Worm (Caenorhabditis elegans) whole organism, late embryonic: ENCODE results near the gene ddl-1.

Experiments
- C08G9.2 ChIP-seq: sonication (generic microtip); optimal IDR thresholded peaks from 2 replicates; lab custom pipeline; 2016; ENCODE audit warnings: mild to moderate bottlenecking, missing genetic modification characterization, moderate library complexity, missing compliant biosample characterization
- C38D4.7 ChIP-seq: fragments of 200-800 bp; sonication (Bioruptor generic); optimal IDR thresholded peaks from 2 replicates; lab custom pipeline; 2018; ENCODE audit warnings: mild to moderate bottlenecking, missing genetic modification characterization, moderate library complexity, missing compliant biosample characterization
- F13H6.1 ChIP-seq: sonication (generic microtip); optimal IDR thresholded peaks from 2 replicates; lab custom pipeline; 2016; ENCODE audit warnings: missing genetic modification characterization, missing compliant biosample characterization
- K02D7.2 ChIP-seq: sonication (generic microtip); optimal IDR thresholded peaks from 2 replicates; lab custom pipeline; 2017; ENCODE audit warnings: mild to moderate bottlenecking, missing genetic modification characterization, missing compliant biosample characterization
- K09A11.1 ChIP-seq: sonication (generic microtip); optimal IDR thresholded peaks from 2 replicates; lab custom pipeline; 2017; ENCODE audit warnings: antibody characterized with exemption, mild to moderate bottlenecking, missing genetic modification characterization, missing compliant biosample characterization; ENCODE audit not compliant: insufficient read depth
- Y22D7AL.16 ChIP-seq: sonication (generic microtip); optimal IDR thresholded peaks from 2 replicates; lab custom pipeline; 2016; ENCODE audit warnings: missing genetic modification characterization, missing compliant biosample characterization
- ahr-1 ChIP-seq: sonication (generic microtip); optimal IDR thresholded peaks from 2 replicates; lab custom pipeline; 2016; ENCODE audit warnings: missing genetic modification characterization, missing compliant biosample characterization
- ceh-14 ChIP-seq: sonication (generic microtip); optimal IDR thresholded peaks from 2 replicates; lab custom pipeline; 2016; ENCODE audit warnings: missing genotype, missing genetic modification characterization, missing compliant biosample characterization
- ceh-18 ChIP-seq: sonication (generic microtip); optimal IDR thresholded peaks from 2 replicates; lab custom pipeline; 2016; ENCODE audit warnings: missing genetic modification characterization, missing compliant biosample characterization
- ceh-19 ChIP-seq: fragments of 200-800 bp; sonication (Bioruptor generic); optimal IDR thresholded peaks from 2 replicates; lab custom pipeline; 2018; ENCODE audit warnings: mild to moderate bottlenecking, missing genetic modification characterization, missing compliant biosample characterization
- ceh-2 ChIP-seq: sonication (generic microtip); optimal IDR thresholded peaks from 2 replicates; lab custom pipeline; 2016; ENCODE audit warnings: missing genotype, missing genetic modification characterization, missing compliant biosample characterization
- ceh-30 ChIP-seq: fragments of 150-350 bp; optimal IDR thresholded peaks from 2 replicates; lab custom pipeline; 2014; ENCODE audit warnings: missing biosample characterization, missing genetic modification characterization
- ceh-31 ChIP-seq: sonication (generic microtip); optimal IDR thresholded peaks from 2 replicates; lab custom pipeline; 2016; ENCODE audit warnings: missing genetic modification characterization, missing compliant biosample characterization
- ceh-45 ChIP-seq: fragments of 200-800 bp; sonication (Bioruptor generic); IDR thresholded peaks from 2 replicates; pipeline ENCODE4 v1.3.6; 2022; ENCODE audit warnings: missing genetic modification reagents, missing genetic modification characterization, missing compliant biosample characterization
- ceh-48 ChIP-seq: sonication (generic microtip); optimal IDR thresholded peaks from 2 replicates; lab custom pipeline; 2016; ENCODE audit warnings: missing genetic modification characterization, inconsistent platforms, missing compliant biosample characterization
- ceh-6 ChIP-seq: fragments of 200-800 bp; sonication (Bioruptor generic); optimal IDR thresholded peaks from 2 replicates; lab custom pipeline; 2018; ENCODE audit warnings: mild to moderate bottlenecking, missing genetic modification characterization, missing compliant biosample characterization
- ceh-9 ChIP-seq: sonication (generic microtip); optimal IDR thresholded peaks from 2 replicates; lab custom pipeline; 2016; ENCODE audit warnings: mild to moderate bottlenecking, missing genetic modification characterization, inconsistent platforms, missing compliant biosample characterization
- che-1 ChIP-seq: sonication (generic microtip); optimal IDR thresholded peaks from 2 replicates; lab custom pipeline; 2016; ENCODE audit warnings: mild to moderate bottlenecking, missing genetic modification characterization, missing compliant biosample characterization
- elt-4 ChIP-seq: sonication (generic microtip); optimal IDR thresholded peaks from 2 replicates; lab custom pipeline; 2016; ENCODE audit warnings: missing genetic modification characterization, missing compliant biosample characterization
- eyg-1 ChIP-seq: sonication (generic microtip); optimal IDR thresholded peaks from 2 replicates; lab custom pipeline; 2016; ENCODE audit warnings: missing genotype, missing genetic modification characterization, missing compliant biosample characterization
- fkh-10 ChIP-seq: fragments of 150-350 bp; optimal IDR thresholded peaks from 2 replicates; lab custom pipeline; 2014; ENCODE audit warnings: missing biosample characterization, missing genetic modification reagents, missing genetic modification characterization
- fkh-6 ChIP-seq: sonication (generic microtip); optimal IDR thresholded peaks from 2 replicates; lab custom pipeline; 2016; ENCODE audit warnings: missing genetic modification characterization, missing compliant biosample characterization
- hlh-13 ChIP-seq: fragments of 200-800 bp; sonication (Bioruptor generic); optimal IDR thresholded peaks from 2 replicates; lab custom pipeline; 2018; ENCODE audit warnings: mild to moderate bottlenecking, missing genetic modification characterization, missing compliant biosample characterization
- hlh-15 ChIP-seq: sonication (generic microtip); optimal IDR thresholded peaks from 2 replicates; lab custom pipeline; 2016; ENCODE audit warnings: missing genetic modification characterization, missing compliant biosample characterization
- hlh-30 ChIP-seq: sonication (generic microtip); optimal IDR thresholded peaks from 2 replicates; lab custom pipeline; 2017; ENCODE audit warnings: antibody characterized with exemption, missing genetic modification characterization, missing compliant biosample characterization; ENCODE audit not compliant: insufficient read depth
- hlh-6 ChIP-seq: sonication (generic microtip); optimal IDR thresholded peaks from 2 replicates; lab custom pipeline; 2016; ENCODE audit warnings: missing genotype, missing genetic modification characterization, missing compliant biosample characterization
- hlh-8 ChIP-seq: sonication (generic microtip); optimal IDR thresholded peaks from 2 replicates; lab custom pipeline; 2016; ENCODE audit warnings: missing genotype, missing genetic modification characterization, missing compliant biosample characterization
- lim-6 ChIP-seq: sonication (generic microtip); optimal IDR thresholded peaks from 2 replicates; lab custom pipeline; 2016; ENCODE audit warnings: missing genetic modification characterization, missing compliant biosample characterization
- lin-11 ChIP-seq: fragments of 200-800 bp; sonication (Bioruptor generic); optimal IDR thresholded peaks from 2 replicates; lab custom pipeline; 2018; ENCODE audit warnings: mild to moderate bottlenecking, missing genetic modification characterization, missing compliant biosample characterization
- madf-2 ChIP-seq: sonication (generic microtip); optimal IDR thresholded peaks from 2 replicates; lab custom pipeline; 2017; ENCODE audit warnings: missing genetic modification characterization, missing compliant biosample characterization
- mec-3 ChIP-seq: sonication (generic microtip); optimal IDR thresholded peaks from 2 replicates; lab custom pipeline; 2016; ENCODE audit warnings: borderline replicate concordance, missing genetic modification characterization, missing compliant biosample characterization
- nfya-1 ChIP-seq: sonication (generic microtip); optimal IDR thresholded peaks from 2 replicates; lab custom pipeline; 2017; ENCODE audit warnings: missing genetic modification characterization, mild to moderate bottlenecking, missing compliant biosample characterization, antibody characterized with exemption, moderate library complexity
- nhr-11 ChIP-seq: fragments of 150-350 bp; optimal IDR thresholded peaks from 2 replicates; lab custom pipeline; 2014; ENCODE audit warnings: missing biosample characterization, missing genetic modification characterization
- nhr-232 ChIP-seq: sonication (generic microtip); optimal IDR thresholded peaks from 2 replicates; lab custom pipeline; 2016; ENCODE audit warnings: missing genetic modification characterization, missing compliant biosample characterization
- odd-2 ChIP-seq: sonication (generic microtip); optimal IDR thresholded peaks from 2 replicates; lab custom pipeline; 2017; ENCODE audit warnings: antibody characterized with exemption, mild to moderate bottlenecking, missing genetic modification characterization, missing compliant biosample characterization
- pag-3 ChIP-seq: sonication (generic microtip); optimal IDR thresholded peaks from 2 replicates; lab custom pipeline; 2016; ENCODE audit warnings: missing compliant biosample characterization, missing genetic modification characterization, borderline replicate concordance
- pat-9 ChIP-seq: fragments of 200-800 bp; sonication (Bioruptor generic); optimal IDR thresholded peaks from 2 replicates; lab custom pipeline; 2018; ENCODE audit warnings: mild to moderate bottlenecking, missing genetic modification characterization, moderate library complexity, missing compliant biosample characterization
- pax-1 ChIP-seq: fragments of 150-350 bp; optimal IDR thresholded peaks from 2 replicates; lab custom pipeline; 2014; ENCODE audit warnings: missing biosample characterization, missing genetic modification characterization
- pha-2 ChIP-seq: sonication (generic microtip); optimal IDR thresholded peaks from 2 replicates; lab custom pipeline; 2017; ENCODE audit warnings: mild to moderate bottlenecking, missing genetic modification characterization, missing compliant biosample characterization
- pha-4 ChIP-seq: fragments of 150-350 bp; optimal IDR thresholded peaks from 2 replicates; lab custom pipeline; 2018; ENCODE audit warnings: missing biosample characterization, missing genetic modification reagents, missing genetic modification characterization
- pqm-1 ChIP-seq: sonication (generic microtip); optimal IDR thresholded peaks from 2 replicates; lab custom pipeline; 2016; ENCODE audit warnings: missing genetic modification characterization, missing compliant biosample characterization
- pros-1 ChIP-seq: fragments of 150-350 bp; optimal IDR thresholded peaks from 2 replicates; lab custom pipeline; 2014; ENCODE audit warnings: missing biosample characterization, missing genetic modification reagents, missing genetic modification characterization
- ref-2 ChIP-seq: sonication (generic microtip); optimal IDR thresholded peaks from 2 replicates; lab custom pipeline; 2016; ENCODE audit warnings: missing genetic modification characterization, missing compliant biosample characterization
- sox-2 ChIP-seq: fragments of 200-800 bp; sonication (Bioruptor generic); IDR thresholded peaks from 2 replicates; pipeline ENCODE4 v1.3.6; 2022; ENCODE audit warnings: missing genetic modification reagents, missing genetic modification characterization, missing compliant biosample characterization
- sox-4 ChIP-seq: sonication (generic microtip); optimal IDR thresholded peaks from 2 replicates; lab custom pipeline; 2017; ENCODE audit warnings: mild to moderate bottlenecking, missing genetic modification characterization, inconsistent platforms, missing compliant biosample characterization
- syd-9 ChIP-seq: sonication (generic microtip); optimal IDR thresholded peaks from 2 replicates; lab custom pipeline; 2016; ENCODE audit warnings: mild to moderate bottlenecking, missing genetic modification characterization, moderate library complexity, missing compliant biosample characterization
- ttx-3 ChIP-seq: sonication (generic microtip); optimal IDR thresholded peaks from 2 replicates; lab custom pipeline; 2016; ENCODE audit warnings: missing genetic modification reagents, missing genetic modification characterization, missing compliant biosample characterization
- unc-42 ChIP-seq: sonication (generic microtip); optimal IDR thresholded peaks from 2 replicates; lab custom pipeline; 2016; ENCODE audit warnings: missing genotype, missing genetic modification characterization, missing compliant biosample characterization
- zip-5 ChIP-seq: sonication (generic microtip); optimal IDR thresholded peaks from 2 replicates; lab custom pipeline; 2016; ENCODE audit warnings: missing genetic modification characterization, missing compliant biosample characterization
- ztf-16 ChIP-seq: sonication (generic microtip); optimal IDR thresholded peaks from 2 replicates; lab custom pipeline; 2017; ENCODE audit warnings: missing genetic modification characterization, missing compliant biosample characterization

Gene ddl-1

DNA sequence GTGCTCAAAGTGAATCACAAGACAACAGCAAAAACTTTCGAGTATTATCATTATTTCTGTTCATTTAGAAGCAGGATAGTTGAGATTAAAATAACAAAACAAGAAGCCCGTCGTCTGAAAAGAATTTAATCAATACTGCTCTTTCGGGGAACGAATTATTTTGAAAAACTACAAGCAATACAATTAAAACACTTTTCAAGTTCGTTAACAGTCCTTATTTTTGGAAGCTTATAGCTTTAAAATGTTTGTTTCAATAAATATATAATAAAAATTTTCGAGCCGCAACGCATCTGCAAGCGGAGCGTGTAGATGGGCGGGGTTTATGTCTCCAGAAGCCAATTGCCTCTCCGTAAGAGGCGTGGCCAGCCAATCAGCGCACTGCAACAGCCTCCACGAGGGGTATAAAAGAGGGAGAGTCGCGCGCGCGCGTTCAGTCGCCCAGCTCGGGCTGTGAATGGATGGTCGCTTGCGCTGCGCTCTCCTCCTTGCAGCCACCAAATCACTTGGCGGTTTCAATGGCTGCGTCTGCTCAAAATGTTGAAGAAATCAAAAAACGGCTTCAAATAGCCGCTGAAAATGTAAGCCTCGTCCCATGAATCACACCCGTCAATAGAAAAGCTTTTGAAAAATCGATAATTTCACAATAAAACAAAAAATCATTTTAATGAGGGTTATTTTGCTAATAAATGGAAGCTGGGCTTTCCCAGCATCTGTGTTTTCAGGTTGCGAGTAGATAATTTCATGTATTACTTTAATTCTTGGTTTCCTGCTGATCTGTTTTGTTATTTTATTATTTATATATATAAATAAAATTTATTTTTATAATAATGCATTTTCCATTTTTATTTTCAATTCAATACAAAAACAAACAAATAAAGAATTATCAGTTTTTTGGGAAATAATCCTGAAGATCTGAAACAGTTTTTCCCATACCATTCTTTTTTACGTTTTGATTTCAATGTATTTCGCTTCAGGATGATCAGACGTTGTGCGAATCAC is 12.9 kb upstream of the ddl-1 start, which contains the start of the genes ift-43 and mdt-26:
TSS of gene ift-43 (minus strand) at position 51 of the 999 bp plus-strand sequence.
TSS of gene mdt-26 (plus strand) at position 446 of the 999 bp plus-strand sequence.
- TF ChIP-seq ceh-45 (GFP tag; lab: Robert Waterston, UW) (peak; percentile 58; the same call in 1 of the 2 replicates), hlh-8 (tag; lab: Kevin White, UChicago) (no peak), sox-4 (tag; lab: Kevin White, UChicago) (peak; percentile 60), nfya-1 (tag; lab: Kevin White, UChicago) (peak; percentile 100), pat-9 (tag; lab: Kevin White, UChicago) (peak; percentile 14), ceh-19 (GFP tag; lab: Kevin White, UChicago) (peak; percentile 4), nhr-232 (peak; percentile 17), zip-5 (no peak), ceh-48 (tag; lab: Kevin White, UChicago) (peak; percentile 51), ref-2 (tag; lab: Kevin White, UChicago) (peak; percentile 30), lim-6 (tag; lab: Kevin White, UChicago) (no peak), ceh-14 (tag; lab: Kevin White, UChicago) (peak; percentile 11), ztf-16 (tag; lab: Kevin White, UChicago) (no peak), fkh-10 (GFP tag; lab: Kevin White, UChicago) (no peak), madf-2 (tag; lab: Kevin White, UChicago) (peak; percentile 55), F13H6.1 (no peak), ceh-9 (tag; lab: Kevin White, UChicago) (no peak), hlh-13 (GFP tag; lab: Kevin White, UChicago) (no peak), odd-2 (tag; lab: Kevin White, UChicago) (no peak), lin-11 (tag; lab: Kevin White, UChicago) (peak; percentile 55), K09A11.1 (no peak), pros-1 (peak; percentile 55), nhr-11 (tag; lab: Kevin White, UChicago) (no peak), syd-9 (tag; lab: Kevin White, UChicago) (peak; percentile 18), pax-1 (peak; percentile 37), pha-4 (tag; lab: Kevin White, UChicago) (no peak), ceh-31 (peak; percentile 78), mec-3 (no peak), ahr-1 (tag; lab: Kevin White, UChicago) (no peak), hlh-15 (no peak), ceh-6 (GFP tag; lab: Kevin White, UChicago) (peak; percentile 33), eyg-1 (tag; lab: Kevin White, UChicago) (no peak), pqm-1 (tag; lab: Kevin White, UChicago) (no peak), K02D7.2 (tag; lab: Kevin White, UChicago) (no peak), hlh-6 (tag; lab: Kevin White, UChicago) (no peak), ceh-18 (peak; percentile 17), hlh-30 (tag; lab: Kevin White, UChicago) (peak; percentile 52), che-1 (tag; lab: Kevin White, UChicago) (peak; percentile 14), elt-4 (tag; lab: Kevin White, UChicago) (no peak), ceh-2 (tag; lab: Kevin White, UChicago) (no peak), sox-2 (GFP tag; lab: Robert Waterston, UW) (peak; percentile 17; the same call in 1 of the 2 replicates), C38D4.7 (GFP tag; lab: Kevin White, UChicago) (no peak), C08G9.2 (tag; lab: Kevin White, UChicago) (no peak), ceh-30 (tag; lab: Kevin White, UChicago) (no peak), pha-2 (tag; lab: Kevin White, UChicago) (peak; percentile 29), pag-3 (no peak), Y22D7AL.16 (tag; lab: Kevin White, UChicago) (no peak), ttx-3 (peak; percentile 16), unc-42 (peak; percentile 58), fkh-6 (tag; lab: Kevin White, UChicago) (peak; percentile 56)
